Worm (Caenorhabditis elegans): ENCODE measurements around the gene tag-290.

ce11 chrV:11613007-11613406, at the start of gene tag-290:
- TF ChIP-seq him-1 (tag; optimal IDR thresholded peaks at IDR 0.05) (no peak), W03F9.2 (tag; optimal IDR thresholded peaks at IDR 0.05) (no peak)

Data from whole organism, L4/young adult.